Worm (Caenorhabditis elegans): ENCODE measurements around the gene hlh-30.

- TF ChIP-seq pha-4 (tag; optimal IDR thresholded peaks at IDR 0.05) (no peak), elt-2 (tag; optimal IDR thresholded peaks at IDR 0.05) (no peak), pax-1 (tag; optimal IDR thresholded peaks at IDR 0.05) (no peak), pqm-1 (tag; optimal IDR thresholded peaks at IDR 0.05) (no peak), nhr-11 (tag; optimal IDR thresholded peaks at IDR 0.05) (no peak), F13H6.1 (tag; optimal IDR thresholded peaks at IDR 0.05) (no peak), ama-1 (optimal IDR thresholded peaks at IDR 0.05) (no peak), gmeb-2 (tag; optimal IDR thresholded peaks at IDR 0.05) (no peak), mec-3 (tag; optimal IDR thresholded peaks at IDR 0.05; ENCODE audit: borderline replicate concordance) (no peak)
Observed at ce11 chrIV:4047628-4048027, 12.9 kb upstream of the hlh-30 start.
